Worm (Caenorhabditis elegans): ENCODE measurements around the gene T10B10.8.

The T10B10.8 gene

ce11 chrX:15173303-15173904 lies 7.4 kb upstream of the T10B10.8 start, which contains the start of gene ucr-2.2 (continued):
- TF ChIP-seq lin-54 (GFP tag; optimal IDR thresholded peaks at IDR 0.05): peak; percentile 68
- TF ChIP-seq Y53F4B.3 (GFP tag; IDR thresholded peaks at IDR 0.05): no peak
- TF ChIP-seq F23B12.7 (tag; optimal IDR thresholded peaks at IDR 0.05; ENCODE audit: insufficient read depth): peak; percentile 68
- TF ChIP-seq zfh-2 (GFP tag; conservative IDR thresholded peaks at IDR 0.05): peak; percentile 52; the same call in 1 of the 2 replicates
- peak; percentile 49; the same call in 1 of the 2 replicates for TF ChIP-seq B0336.3 (GFP tag; IDR thresholded peaks at IDR 0.05)
- peak; percentile 65 for TF ChIP-seq ceh-27 (GFP tag; optimal IDR thresholded peaks at IDR 0.05)
- no peak for TF ChIP-seq madf-8 (GFP tag; conservative IDR thresholded peaks at IDR 0.05)
- peak; percentile 96 for TF ChIP-seq ztf-18 (tag; optimal IDR thresholded peaks at IDR 0.05)
- TF ChIP-seq ZK185.1 (tag; optimal IDR thresholded peaks at IDR 0.05; ENCODE audit: poor library complexity, severe bottlenecking): peak; percentile 83
- peak; percentile 81 for TF ChIP-seq atf-7 (tag; optimal IDR thresholded peaks at IDR 0.05)
- TF ChIP-seq F52B5.7 (tag; optimal IDR thresholded peaks at IDR 0.05): no peak
- no peak for TF ChIP-seq snpc-4 (GFP tag; optimal IDR thresholded peaks at IDR 0.05)
- peak; percentile 8 to 80 (median 66) for TF ChIP-seq snpc-4 (tag; optimal IDR thresholded peaks at IDR 0.05)
- TF ChIP-seq cebp-1 (GFP tag; IDR thresholded peaks at IDR 0.05): peak; percentile 44; the same call in 1 of the 2 replicates
- TF ChIP-seq cebp-1 (tag; optimal IDR thresholded peaks at IDR 0.05): peak; percentile 82
- TF ChIP-seq B0261.1 (tag; optimal IDR thresholded peaks at IDR 0.05): peak; percentile 21
- no peak for TF ChIP-seq Y95B8A.8 (GFP tag; IDR thresholded peaks at IDR 0.05)
- TF ChIP-seq ama-1 (optimal IDR thresholded peaks at IDR 0.05): no peak
- no peak for TF ChIP-seq ama-1 (GFP tag; optimal IDR thresholded peaks at IDR 0.05)
- peak; percentile 89 for TF ChIP-seq dox-1 (GFP tag; IDR thresholded peaks at IDR 0.05)
- TF ChIP-seq somi-1 (GFP tag; optimal IDR thresholded peaks at IDR 0.05): peak; percentile 34
- TF ChIP-seq lin-40 (tag; optimal IDR thresholded peaks at IDR 0.05): peak; percentile 87
- peak; percentile 75 for TF ChIP-seq K11D2.4 (GFP tag; IDR thresholded peaks at IDR 0.05)
- TF ChIP-seq hmg-20 (GFP tag; IDR thresholded peaks at IDR 0.05): 0 out of 2 replicates have a peak, but pooled peaks have one; percentile 23
- TF ChIP-seq lir-1 (GFP tag; conservative IDR thresholded peaks at IDR 0.05): 0 out of 2 replicates have a peak, but pooled peaks have one; percentile 46

- TF ChIP-seq die-1 (tag; optimal IDR thresholded peaks at IDR 0.05): no peak
- TF ChIP-seq snpc-4 (GFP tag; optimal IDR thresholded peaks at IDR 0.05): no peak
- peak; percentile 39 to 93 (median 72) for TF ChIP-seq snpc-4 (tag; optimal IDR thresholded peaks at IDR 0.05)
Measured at ce11 chrX:15170958-15171357, 4.9 kb upstream of the T10B10.8 start.

ce11 chrX:15168424-15168823 lies 2.4 kb upstream of the T10B10.8 start, which contains the start of gene ocr-3:
ocr-3 (plus strand) TSS chrX:15168724.
- TF ChIP-seq akir-1 (GFP tag; optimal IDR thresholded peaks at IDR 0.05): no peak
- no peak for TF ChIP-seq F22D6.2 (tag; optimal IDR thresholded peaks at IDR 0.05)
- TF ChIP-seq ceh-100 (GFP tag; IDR thresholded peaks at IDR 0.05): no peak
- TF ChIP-seq pbrm-1 (GFP tag; IDR thresholded peaks at IDR 0.05): no peak
- no peak for TF ChIP-seq lsy-27 (tag; optimal IDR thresholded peaks at IDR 0.05; ENCODE audit: borderline replicate concordance, insufficient read depth)
- TF ChIP-seq lin-54 (GFP tag; optimal IDR thresholded peaks at IDR 0.05): no peak
- TF ChIP-seq lin-26 (GFP tag; IDR thresholded peaks at IDR 0.05): no peak
- TF ChIP-seq nhr-90 (tag; optimal IDR thresholded peaks at IDR 0.05): no peak
- TF ChIP-seq Y79H2A.3 (GFP tag; conservative IDR thresholded peaks at IDR 0.05): no peak
- no peak for TF ChIP-seq lir-1 (GFP tag; conservative IDR thresholded peaks at IDR 0.05)
- no peak for TF ChIP-seq F10E7.11 (tag; optimal IDR thresholded peaks at IDR 0.05)
- no peak for TF ChIP-seq fkh-3 (tag; optimal IDR thresholded peaks at IDR 0.05)
- no peak for TF ChIP-seq nhr-27 (tag; optimal IDR thresholded peaks at IDR 0.05)
- no peak for TF ChIP-seq K11D2.4 (GFP tag; IDR thresholded peaks at IDR 0.05)
- no peak for TF ChIP-seq madf-6 (GFP tag; IDR thresholded peaks at IDR 0.05)
- no peak for TF ChIP-seq C06A6.2 (GFP tag; conservative IDR thresholded peaks at IDR 0.05)
